Worm (Caenorhabditis elegans) whole organism, midembryonic: ENCODE measurements around the gene B0457.2.

ENCODE experiments used
- T22C8.4 ChIP-seq: fragments of 200-800 bp; sonication (Bioruptor generic); IDR thresholded peaks from 2 replicates; pipeline ENCODE4 v1.3.6; 2022; ENCODE audit warnings: missing genetic modification characterization, missing compliant biosample characterization
- cog-1 ChIP-seq: sonication (generic microtip); optimal IDR thresholded peaks from 2 replicates; lab custom pipeline; 2016; ENCODE audit warnings: missing genetic modification characterization, missing compliant biosample characterization
- flt-1 ChIP-seq: fragments of 200-800 bp; sonication (Bioruptor generic); IDR thresholded peaks from 2 replicates; pipeline ENCODE4 v1.3.6; 2022; ENCODE audit warnings: missing genetic modification characterization, missing compliant biosample characterization
- klf-2 ChIP-seq: fragments of 200-800 bp; sonication (Bioruptor generic); conservative IDR thresholded peaks from 2 replicates; pipeline ENCODE4 v1.3.6; 2022; ENCODE audit warnings: missing genetic modification reagents, missing genetic modification characterization, missing compliant biosample characterization
- med-1 ChIP-seq: sonication (generic microtip); optimal IDR thresholded peaks from 2 replicates; lab custom pipeline; 2017; ENCODE audit warnings: missing genetic modification characterization, mild to moderate bottlenecking, missing compliant biosample characterization, antibody characterized with exemption, missing genetic modification reagents; ENCODE audit not compliant: insufficient read depth
- ref-1 ChIP-seq: fragments of 200-800 bp; sonication (Bioruptor generic); conservative IDR thresholded peaks from 2 replicates; pipeline ENCODE4 v1.3.6; 2022; ENCODE audit warnings: missing genetic modification reagents, missing genetic modification characterization, missing compliant biosample characterization
- tab-1 ChIP-seq: fragments of 200-800 bp; sonication (Bioruptor generic); IDR thresholded peaks from 2 replicates; pipeline ENCODE4 v1.3.6; 2022; ENCODE audit warnings: missing genetic modification characterization, missing compliant biosample characterization
- ztf-23 ChIP-seq: fragments of 200-800 bp; sonication (Bioruptor generic); IDR thresholded peaks from 2 replicates; pipeline ENCODE4 v1.3.6; 2022; ENCODE audit warnings: missing genetic modification reagents, missing genetic modification characterization, missing compliant biosample characterization
- ztf-29 ChIP-seq: fragments of 200-800 bp; sonication (Bioruptor generic); IDR thresholded peaks from 2 replicates; pipeline ENCODE4 v1.3.6; 2022; ENCODE audit warnings: missing genetic modification reagents, missing genetic modification characterization, missing compliant biosample characterization

Gene B0457.2

DNA sequence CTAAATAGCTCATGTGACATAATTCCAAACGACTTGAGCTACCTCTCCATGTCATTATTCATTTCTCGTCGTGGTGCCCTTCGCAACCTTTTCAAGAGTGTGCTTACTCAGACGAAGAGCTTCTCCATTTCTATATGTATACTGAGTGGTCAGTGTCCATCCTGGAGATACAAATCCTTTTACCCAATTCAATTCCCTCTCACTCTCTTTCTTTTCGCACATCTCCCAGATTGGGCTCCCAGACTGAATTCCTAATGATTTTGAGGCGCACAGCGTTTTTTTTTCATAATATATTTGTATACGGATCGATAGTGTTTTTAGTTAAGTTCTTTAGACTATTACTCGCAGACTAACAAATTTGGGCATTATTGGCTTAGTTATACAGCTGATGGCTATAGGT is 5.4 kb downstream of the B0457.2 start:
- no peak for TF ChIP-seq ztf-29
- TF ChIP-seq cog-1 (tag; lab: Kevin White, UChicago) = no peak
- no peak for TF ChIP-seq med-1 (GFP tag; lab: Kevin White, UChicago)
- no peak for TF ChIP-seq flt-1 (GFP tag; lab: Robert Waterston, UW)
- TF ChIP-seq klf-2 = no peak

DNA sequence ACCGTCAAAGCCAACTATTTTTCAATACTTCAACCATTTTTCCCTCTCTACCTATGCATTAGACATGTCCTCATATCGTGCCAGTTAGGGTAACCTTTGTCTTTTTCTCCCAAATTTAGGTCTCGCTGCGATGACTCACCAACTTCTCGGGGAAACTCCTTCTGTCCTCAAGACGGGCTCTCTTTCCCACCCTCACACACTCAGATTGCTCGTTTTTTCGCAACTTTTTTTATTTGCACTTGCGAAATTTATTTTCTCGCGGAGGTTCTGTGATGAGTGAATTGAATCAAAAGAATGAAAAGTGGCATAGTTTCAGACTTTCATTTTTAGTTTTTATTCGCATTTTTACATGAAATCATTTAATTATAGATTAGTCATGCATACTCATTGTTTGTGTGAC is 6.0 kb downstream of the B0457.2 start:
- TF ChIP-seq cog-1 (tag; lab: Kevin White, UChicago) (no peak), flt-1 (GFP tag; lab: Robert Waterston, UW) (no peak), ref-1 (GFP tag; lab: Robert Waterston, UW) (no peak), ztf-29 (no peak), tab-1 (GFP tag; lab: Robert Waterston, UW) (no peak), klf-2 (no peak), ztf-23 (no peak), med-1 (GFP tag; lab: Kevin White, UChicago) (no peak), T22C8.4 (GFP tag; lab: Robert Waterston, UW) (no peak)

DNA sequence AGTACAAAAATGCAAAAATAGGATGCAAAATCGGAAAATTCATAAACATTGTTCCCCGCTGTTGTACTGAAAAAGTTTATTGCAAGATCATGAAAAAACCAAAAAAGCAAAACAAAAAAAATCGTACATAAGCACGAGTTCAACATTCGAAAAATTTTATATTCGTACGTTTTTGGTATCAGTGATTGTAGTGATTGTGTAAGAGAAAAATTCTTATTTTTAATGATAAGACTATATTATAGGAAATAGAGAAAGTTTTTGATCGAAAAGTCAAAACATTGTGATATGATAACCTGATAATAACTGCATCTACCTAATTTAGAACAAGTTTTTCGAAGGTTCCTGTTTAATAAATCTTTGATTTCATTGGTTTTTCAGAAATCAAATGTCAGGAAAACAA is 9.0 kb downstream of the B0457.2 start:
- TF ChIP-seq flt-1 (GFP tag; lab: Robert Waterston, UW) (no peak), tab-1 (GFP tag; lab: Robert Waterston, UW) (no peak), med-1 (GFP tag; lab: Kevin White, UChicago) (no peak), klf-2 (no peak), ztf-23 (no peak), ztf-29 (no peak), T22C8.4 (GFP tag; lab: Robert Waterston, UW) (no peak), ref-1 (GFP tag; lab: Robert Waterston, UW) (no peak), cog-1 (tag; lab: Kevin White, UChicago) (no peak)

DNA sequence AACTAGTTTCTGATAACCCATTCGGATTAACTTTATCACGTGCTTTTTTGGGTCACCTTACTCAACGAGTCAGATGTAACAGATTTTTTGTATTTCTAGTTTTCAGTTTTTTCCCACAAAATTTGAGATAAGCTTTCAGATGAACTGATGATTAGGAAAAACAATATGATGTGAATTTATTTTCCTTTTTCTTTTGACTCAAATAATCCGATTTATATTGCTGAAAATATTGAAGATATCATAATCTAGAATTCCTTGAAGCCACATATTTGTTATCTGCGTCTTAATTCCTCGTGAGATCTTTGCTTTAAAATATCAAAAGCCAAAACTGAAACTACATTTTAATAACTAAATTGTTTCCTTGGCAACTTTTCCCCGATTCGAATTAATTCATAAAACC is 9.7 kb downstream of the B0457.2 start:
- TF ChIP-seq med-1 (GFP tag; lab: Kevin White, UChicago) (no peak), klf-2 (no peak), cog-1 (tag; lab: Kevin White, UChicago) (no peak), tab-1 (GFP tag; lab: Robert Waterston, UW) (no peak), ref-1 (GFP tag; lab: Robert Waterston, UW) (no peak), flt-1 (GFP tag; lab: Robert Waterston, UW) (no peak), T22C8.4 (GFP tag; lab: Robert Waterston, UW) (no peak)

DNA sequence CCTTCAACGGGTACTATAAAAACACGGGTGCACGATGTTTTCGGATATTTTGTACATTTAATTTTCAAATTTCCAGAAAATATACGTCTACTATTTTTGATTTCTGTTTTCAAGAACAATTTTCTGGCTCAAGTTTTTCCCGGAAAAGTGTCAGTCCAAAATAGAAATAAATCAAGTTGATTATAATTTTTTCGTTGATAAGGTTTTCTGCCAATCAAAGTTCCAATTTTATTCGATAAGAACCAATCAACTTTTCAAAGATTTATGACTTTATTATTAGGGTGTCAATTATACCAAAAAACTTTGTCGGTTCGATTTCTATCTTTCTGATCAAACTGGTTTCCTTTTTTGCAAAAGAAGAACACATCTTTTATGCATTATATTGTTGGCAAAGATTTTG is 11.7 kb downstream of the B0457.2 start:
- no peak for TF ChIP-seq ztf-23
- TF ChIP-seq ztf-29 = no peak
- no peak for TF ChIP-seq klf-2
- TF ChIP-seq cog-1 (tag; lab: Kevin White, UChicago) = no peak
- no peak for TF ChIP-seq T22C8.4 (GFP tag; lab: Robert Waterston, UW)
- no peak for TF ChIP-seq med-1 (GFP tag; lab: Kevin White, UChicago)
- TF ChIP-seq ref-1 (GFP tag; lab: Robert Waterston, UW) = no peak
- no peak for TF ChIP-seq flt-1 (GFP tag; lab: Robert Waterston, UW)
- TF ChIP-seq tab-1 (GFP tag; lab: Robert Waterston, UW) = no peak

DNA sequence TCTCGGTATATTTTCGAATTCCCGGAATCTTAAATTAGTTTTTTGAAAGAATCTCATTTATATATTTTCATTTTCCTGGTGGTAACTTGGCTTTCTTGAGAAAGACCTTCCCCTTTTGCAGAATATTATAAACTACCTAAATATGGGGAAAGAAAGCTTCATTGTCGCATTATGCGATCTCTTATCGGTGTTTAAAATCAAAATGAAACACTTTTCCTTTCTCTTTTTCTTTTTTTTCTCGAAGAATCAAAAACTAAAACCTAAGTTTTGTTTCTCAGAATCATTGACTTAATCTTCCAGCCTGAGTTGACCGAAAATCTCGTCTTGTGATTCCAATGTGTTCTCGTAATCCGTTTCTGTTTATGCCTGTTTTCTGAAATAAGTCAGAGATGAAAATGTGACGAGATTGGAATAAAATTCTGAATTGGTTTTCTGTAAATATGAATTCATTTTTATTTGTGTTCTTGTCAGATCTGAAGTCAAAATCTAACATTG is 13.8 kb downstream of the B0457.2 start:
- no peak for TF ChIP-seq tab-1 (GFP tag; lab: Robert Waterston, UW)
- no peak for TF ChIP-seq T22C8.4 (GFP tag; lab: Robert Waterston, UW)

DNA sequence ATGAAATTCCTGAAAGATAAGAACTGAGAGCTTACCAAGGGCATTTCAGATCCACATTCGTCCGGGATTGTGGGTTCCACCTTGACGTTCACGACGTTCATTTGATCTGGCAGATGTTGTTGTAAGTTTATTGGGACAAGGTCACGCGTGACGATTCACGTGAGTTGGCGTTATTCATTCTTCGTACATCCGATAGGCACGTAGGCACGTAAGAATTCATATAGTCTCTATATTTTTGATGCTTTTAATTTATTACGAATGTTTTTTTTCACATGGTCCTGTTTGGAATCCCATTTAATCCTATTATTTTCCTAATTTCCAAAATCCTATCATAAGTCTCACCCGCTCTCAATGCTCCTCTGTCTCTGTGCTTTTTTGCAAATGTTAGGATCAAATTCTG is 14.4 kb downstream of the B0457.2 start, which contains the start of gene B0457.4:
Gene B0457.4, minus strand, starts transcription at position 101 of the 400 bp plus-strand sequence.
- TF ChIP-seq ztf-29 = no peak
- TF ChIP-seq T22C8.4 (GFP tag; lab: Robert Waterston, UW) = no peak
- TF ChIP-seq klf-2 = no peak
- TF ChIP-seq med-1 (GFP tag; lab: Kevin White, UChicago) = no peak
- TF ChIP-seq cog-1 (tag; lab: Kevin White, UChicago) = no peak
- TF ChIP-seq ref-1 (GFP tag; lab: Robert Waterston, UW) = no peak
- TF ChIP-seq tab-1 (GFP tag; lab: Robert Waterston, UW) = no peak
- TF ChIP-seq ztf-23 = no peak
- TF ChIP-seq flt-1 (GFP tag; lab: Robert Waterston, UW) = no peak

DNA sequence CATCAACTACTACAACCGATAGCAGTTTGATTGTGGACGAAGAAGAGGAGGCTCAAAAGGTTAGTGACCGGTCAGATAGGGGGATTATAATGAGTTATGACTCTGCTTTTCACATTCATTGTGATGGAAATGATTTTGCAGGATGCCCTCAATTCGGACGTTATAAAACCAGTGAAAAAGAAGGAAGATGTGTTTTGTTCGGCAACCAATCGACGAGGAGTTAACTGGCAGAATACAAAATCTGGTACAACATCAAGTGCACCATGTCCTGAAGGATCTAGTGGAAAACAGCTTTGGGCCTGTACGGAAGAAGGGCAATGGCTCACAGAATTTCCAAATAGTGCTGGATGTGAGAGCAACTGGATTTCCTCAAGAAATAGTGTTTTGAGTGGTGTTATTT is 22.5 kb downstream of the B0457.2 start:
- TF ChIP-seq klf-2 = no peak
- TF ChIP-seq tab-1 (GFP tag; lab: Robert Waterston, UW) = no peak
- TF ChIP-seq flt-1 (GFP tag; lab: Robert Waterston, UW) = no peak
- TF ChIP-seq ref-1 (GFP tag; lab: Robert Waterston, UW) = no peak
- TF ChIP-seq T22C8.4 (GFP tag; lab: Robert Waterston, UW) = no peak
- no peak for TF ChIP-seq cog-1 (tag; lab: Kevin White, UChicago)
- TF ChIP-seq med-1 (GFP tag; lab: Kevin White, UChicago) = no peak
- TF ChIP-seq ztf-29 = no peak
- TF ChIP-seq ztf-23 = no peak

DNA sequence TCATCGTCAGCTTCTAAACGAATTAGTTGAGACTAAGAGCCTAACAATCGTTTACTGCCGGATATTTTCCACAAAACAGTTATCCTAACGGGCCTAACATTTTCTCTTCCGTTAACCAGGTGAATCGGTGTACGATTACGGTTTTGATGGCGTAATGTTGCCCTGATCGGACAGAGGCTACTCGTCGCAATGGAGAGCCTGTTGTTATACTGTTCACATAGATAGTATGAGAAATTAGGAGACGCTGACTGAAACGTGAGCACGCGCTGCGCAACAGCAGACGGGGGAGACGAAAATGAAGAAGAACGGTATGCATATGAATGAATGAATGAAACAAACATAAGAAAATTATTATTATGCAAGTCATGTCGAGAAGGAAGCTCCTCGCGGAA is 27.0 kb downstream of the B0457.2 start:
- TF ChIP-seq tab-1 (GFP tag; lab: Robert Waterston, UW) (no peak), ref-1 (GFP tag; lab: Robert Waterston, UW) (no peak), cog-1 (tag; lab: Kevin White, UChicago) (no peak), T22C8.4 (GFP tag; lab: Robert Waterston, UW) (no peak), ztf-23 (no peak), klf-2 (no peak), med-1 (GFP tag; lab: Kevin White, UChicago) (no peak), ztf-29 (no peak), flt-1 (GFP tag; lab: Robert Waterston, UW) (no peak)
